Worm (Caenorhabditis elegans): Measurements from ENCODE around the gene tsg-101.

ce11 chrIV:3527878-3528277 lies 13.5 kb upstream of the tsg-101 start:
- TF ChIP-seq aha-1 (tag; optimal IDR thresholded peaks at IDR 0.05) (no peak), egl-27 (tag; optimal IDR thresholded peaks at IDR 0.05) (no peak), Y116A8C.19 (tag; optimal IDR thresholded peaks at IDR 0.05; ENCODE audit: borderline replicate concordance) (no peak), efl-1 (optimal IDR thresholded peaks at IDR 0.05) (no peak), efl-1 (GFP tag; optimal IDR thresholded peaks at IDR 0.05 in 1 of 2) (no peak)
